Fruit fly (Drosophila melanogaster) whole organism, prepupa: ENCODE data around the gene Enoph.

Experiments used
- Blimp-1 ChIP-seq: fragments of 200-800 bp; sonication (Bioruptor generic); optimal IDR thresholded peaks from 3 replicates; lab custom pipeline; 2017; ENCODE audit warnings: missing biosample characterization, missing genetic modification characterization, mild to moderate bottlenecking, moderate library complexity, missing genetic modification reagents
- CG10631 ChIP-seq: fragments of 200-800 bp; sonication (Bioruptor generic); optimal IDR thresholded peaks from 2 replicates; lab custom pipeline; 2016; ENCODE audit warnings: missing biosample characterization, missing genetic modification characterization
- CG11294 ChIP-seq: fragments of 200-800 bp; sonication (Bioruptor generic); IDR thresholded peaks from 2 replicates; pipeline ENCODE4 v1.3.6; 2022; ENCODE audit warnings: missing biosample characterization, missing genetic modification characterization
- CG11762 ChIP-seq: fragments of 200-800 bp; sonication (Bioruptor generic); optimal IDR thresholded peaks from 3 replicates; lab custom pipeline; 2016; ENCODE audit warnings: missing biosample characterization, missing genetic modification characterization; ENCODE audit not compliant: insufficient read depth
- CG11902 ChIP-seq: fragments of 200-800 bp; sonication (Bioruptor generic); optimal IDR thresholded peaks from 3 replicates; lab custom pipeline; 2016; ENCODE audit warnings: missing biosample characterization, missing genetic modification characterization
- CG15336 ChIP-seq: fragments of 200-800 bp; sonication (Bioruptor generic); IDR thresholded peaks from 2 replicates; pipeline ENCODE4 v1.3.6; 2022; ENCODE audit warnings: missing biosample characterization, missing genetic modification characterization
- CG16779 ChIP-seq: fragments of 200-800 bp; sonication (Bioruptor generic); optimal IDR thresholded peaks from 3 replicates; lab custom pipeline; 2017; ENCODE audit warnings: missing biosample characterization, mild to moderate bottlenecking, missing genetic modification characterization
- CG3032 ChIP-seq: fragments of 200-800 bp; optimal IDR thresholded peaks from 2 replicates; lab custom pipeline; 2019; ENCODE audit warnings: missing biosample characterization, mild to moderate bottlenecking, missing genetic modification characterization, moderate library complexity
- CG31627 ChIP-seq: fragments of 200-800 bp; sonication (Bioruptor generic); optimal IDR thresholded peaks from 3 replicates; lab custom pipeline; 2016; ENCODE audit warnings: missing biosample characterization, missing genetic modification characterization
- CG32006 ChIP-seq: fragments of 200-800 bp; sonication (Bioruptor generic); optimal IDR thresholded peaks from 3 replicates; lab custom pipeline; 2017; ENCODE audit warnings: missing biosample characterization, mild to moderate bottlenecking, missing genetic modification characterization
- CG4318 ChIP-seq: fragments of 200-800 bp; sonication (Bioruptor generic); optimal IDR thresholded peaks from 3 replicates; lab custom pipeline; 2017; ENCODE audit warnings: missing biosample characterization, mild to moderate bottlenecking, missing genetic modification characterization
- CG6163 ChIP-seq: fragments of 200-800 bp; sonication (Bioruptor generic); IDR thresholded peaks from 3 replicates; pipeline ENCODE4 v1.3.6; 2022; ENCODE audit warnings: missing biosample characterization, missing genetic modification characterization
- CG6276 ChIP-seq: fragments of 200-800 bp; sonication (Bioruptor generic); optimal IDR thresholded peaks from 2 replicates; lab custom pipeline; 2017; ENCODE audit warnings: missing biosample characterization, mild to moderate bottlenecking, missing genetic modification characterization
- CG6854 ChIP-seq: fragments of 200-800 bp; sonication (Bioruptor generic); optimal IDR thresholded peaks from 2 replicates; lab custom pipeline; 2017; ENCODE audit warnings: missing biosample characterization, mild to moderate bottlenecking, missing genetic modification characterization
- CG7368 ChIP-seq: fragments of 200-800 bp; sonication (Bioruptor generic); optimal IDR thresholded peaks from 3 replicates; lab custom pipeline; 2016; ENCODE audit warnings: missing biosample characterization, missing genetic modification characterization
- CG8319 ChIP-seq: fragments of 200-800 bp; sonication (Bioruptor generic); optimal IDR thresholded peaks from 3 replicates; lab custom pipeline; 2016; ENCODE audit warnings: missing biosample characterization, missing genetic modification characterization
- CG8632 ChIP-seq: fragments of 200-800 bp; sonication (Bioruptor generic); optimal IDR thresholded peaks from 3 replicates; lab custom pipeline; 2016; ENCODE audit warnings: missing biosample characterization, missing genetic modification characterization
- Eip75B ChIP-seq: fragments of 200-800 bp; sonication (Bioruptor generic); optimal IDR thresholded peaks from 3 replicates; lab custom pipeline; 2016; ENCODE audit warnings: missing biosample characterization, missing genetic modification characterization
- Eip78C ChIP-seq: fragments of 200-800 bp; sonication (Bioruptor generic); peaks from one replicate; lab custom pipeline; 2016; ENCODE audit warnings: missing biosample characterization, missing genetic modification characterization
- Eip93F ChIP-seq: fragments of 200-800 bp; sonication (Bioruptor generic); optimal IDR thresholded peaks from 2 replicates; lab custom pipeline; 2016; ENCODE audit warnings: missing biosample characterization, mild to moderate bottlenecking, missing genetic modification characterization
- Gug ChIP-seq: fragments of 200-800 bp; sonication (Bioruptor generic); IDR thresholded peaks from 2 replicates; pipeline ENCODE4 v1.3.6; 2022; ENCODE audit warnings: missing biosample characterization, missing genetic modification characterization
- Hr38 ChIP-seq: sonication (Bioruptor generic); optimal IDR thresholded peaks from 2 replicates; lab custom pipeline; 2016; ENCODE audit warnings: missing biosample characterization, missing genetic modification characterization
- Hr4 ChIP-seq: fragments of 200-800 bp; sonication (Bioruptor generic); optimal IDR thresholded peaks from 3 replicates; lab custom pipeline; 2016; ENCODE audit warnings: missing biosample characterization, missing genetic modification characterization
- OdsH ChIP-seq: fragments of 200-800 bp; sonication (Bioruptor generic); optimal IDR thresholded peaks from 3 replicates; lab custom pipeline; 2016; ENCODE audit warnings: missing biosample characterization, missing genetic modification characterization
- Sox102F ChIP-seq: fragments of 200-800 bp; sonication (Bioruptor generic); optimal IDR thresholded peaks from 2 replicates; lab custom pipeline; 2016; ENCODE audit warnings: missing biosample characterization, mild to moderate bottlenecking, missing genetic modification characterization
- Sox14 ChIP-seq: fragments of 200-800 bp; sonication (Bioruptor generic); optimal IDR thresholded peaks from 3 replicates; lab custom pipeline; 2016; ENCODE audit warnings: missing biosample characterization, missing genetic modification characterization
- Sox15 ChIP-seq: fragments of 200-800 bp; sonication (Bioruptor generic); optimal IDR thresholded peaks from 3 replicates; lab custom pipeline; 2016; ENCODE audit warnings: missing biosample characterization, missing genetic modification characterization
- achi ChIP-seq: fragments of 200-800 bp; sonication (Bioruptor generic); optimal IDR thresholded peaks from 3 replicates; lab custom pipeline; 2016; ENCODE audit warnings: missing biosample characterization, missing genetic modification characterization
- acj6 ChIP-seq: fragments of 200-800 bp; sonication (Bioruptor generic); optimal IDR thresholded peaks from 3 replicates; lab custom pipeline; 2016; ENCODE audit warnings: missing biosample characterization, missing genetic modification characterization
- cyc ChIP-seq: fragments of 200-800 bp; sonication (Bioruptor generic); optimal IDR thresholded peaks from 3 replicates; lab custom pipeline; 2016; ENCODE audit warnings: missing biosample characterization, missing genetic modification characterization
- fd59A ChIP-seq: fragments of 200-800 bp; sonication (Bioruptor generic); optimal IDR thresholded peaks from 2 replicates; lab custom pipeline; 2017; ENCODE audit warnings: missing biosample characterization, mild to moderate bottlenecking, missing genetic modification characterization, missing genetic modification reagents
- fkh ChIP-seq: fragments of 200-800 bp; sonication (Bioruptor generic); optimal IDR thresholded peaks from 3 replicates; lab custom pipeline; 2017; ENCODE audit warnings: missing biosample characterization, mild to moderate bottlenecking, missing genetic modification characterization, moderate library complexity
- lz ChIP-seq: fragments of 200-800 bp; sonication (Bioruptor generic); optimal IDR thresholded peaks from 3 replicates; lab custom pipeline; 2016; ENCODE audit warnings: missing biosample characterization, missing genetic modification characterization
- salr ChIP-seq, 2 experiments: fragments of 200-800 bp; sonication (Bioruptor generic); optimal IDR thresholded peaks; 3 replicates each; lab custom pipeline; 2016 to 2018; ENCODE audit warnings: missing biosample characterization in 2 of 2, missing genetic modification characterization in 2 of 2, mild to moderate bottlenecking in 1 of 2
- spab ChIP-seq: fragments of 200-800 bp; sonication (Bioruptor generic); optimal IDR thresholded peaks from 2 replicates; lab custom pipeline; 2017; ENCODE audit warnings: missing biosample characterization, mild to moderate bottlenecking, missing genetic modification characterization, missing genetic modification reagents
- ss ChIP-seq, 2 experiments: fragments of 200-800 bp; sonication (Bioruptor generic); optimal IDR thresholded peaks; 2 replicates in 1 of 2; 3 replicates in 1 of 2; lab custom pipeline; 2017 to 2018; ENCODE audit warnings: mild to moderate bottlenecking in 2 of 2, missing biosample characterization in 2 of 2, missing genetic modification characterization in 2 of 2, moderate library complexity in 1 of 2
- svp ChIP-seq: fragments of 200-800 bp; sonication (Bioruptor generic); peaks from one replicate; lab custom pipeline; 2016; ENCODE audit warnings: missing biosample characterization, missing genetic modification characterization
- topi ChIP-seq: fragments of 200-800 bp; sonication (Bioruptor generic); optimal IDR thresholded peaks from 3 replicates; lab custom pipeline; 2016; ENCODE audit warnings: missing biosample characterization, missing genetic modification characterization
- vri ChIP-seq: fragments of 200-800 bp; sonication (Bioruptor generic); optimal IDR thresholded peaks from 3 replicates; lab custom pipeline; 2016; ENCODE audit warnings: missing biosample characterization, mild to moderate bottlenecking, missing genetic modification characterization

Gene Enoph

DNA sequence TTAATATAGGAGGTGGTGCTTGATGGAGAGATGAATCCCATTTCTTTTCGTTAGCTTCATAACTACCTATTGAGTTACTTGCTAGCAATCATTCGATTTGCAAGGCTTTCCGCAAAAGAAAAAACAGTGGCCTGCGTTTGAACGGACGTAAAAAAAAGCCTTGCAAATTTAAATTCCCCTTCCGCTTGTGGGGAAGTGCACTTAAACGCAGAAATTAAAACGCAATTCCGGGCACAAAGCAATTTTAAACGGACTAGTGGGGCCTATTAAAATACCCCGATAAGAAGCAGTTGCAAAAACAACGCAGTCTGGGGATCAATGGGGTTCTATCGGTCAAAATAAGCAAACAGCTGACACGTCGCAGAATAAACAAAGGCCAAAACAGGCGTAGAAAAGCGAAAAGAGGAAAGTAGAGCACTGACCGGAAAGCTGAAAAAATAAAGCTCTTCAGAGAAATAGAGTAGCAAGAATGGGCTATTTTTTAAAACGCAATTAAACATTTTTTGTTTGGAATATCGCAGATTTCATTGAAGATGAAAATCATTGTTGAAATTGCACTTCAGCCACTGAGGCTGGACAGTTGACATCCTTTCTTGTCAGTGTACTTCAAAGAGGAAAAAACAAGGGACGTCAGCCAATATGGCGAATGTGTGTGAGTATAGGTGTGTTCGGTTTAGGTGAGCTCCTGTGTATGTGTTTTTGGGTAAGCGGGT, 5.8 kb downstream of the Enoph start (continued):
- TF ChIP-seq Blimp-1 (GFP tag; lab: Kevin White, UChicago), result no peak
- TF ChIP-seq ss (GFP tag; optimal IDR thresholded peaks at IDR 0.05; lab: Kevin White, UChicago), result peak in 1 of 2 experiments; percentile 58
- peak; percentile 60 for TF ChIP-seq achi
- peak; percentile 24 for TF ChIP-seq spab
- peak; percentile 68 for TF ChIP-seq CG10631 (GFP tag; lab: Kevin White, UChicago)
- TF ChIP-seq CG6163 (GFP tag; lab: Robert Waterston, UW), result peak; percentile 82
- peak; percentile 38 for TF ChIP-seq CG6276
- peak; percentile 76 for TF ChIP-seq Hr4 (GFP tag; lab: Kevin White, UChicago)
- TF ChIP-seq CG31627 (GFP tag; lab: Kevin White, UChicago), result peak; percentile 66
- TF ChIP-seq CG15336, result peak; percentile 63
- TF ChIP-seq fkh, result no peak
- peak; percentile 54 for TF ChIP-seq CG8319 (GFP tag; lab: Kevin White, UChicago)
- peak; percentile 69 for TF ChIP-seq CG4318
- TF ChIP-seq Gug (GFP tag; lab: Robert Waterston, UW), result peak; percentile 52
- TF ChIP-seq CG11294 (GFP tag; lab: Robert Waterston, UW), result no peak
- peak; percentile 74 for TF ChIP-seq OdsH (GFP tag; lab: Kevin White, UChicago)
- TF ChIP-seq Sox14, result peak; percentile 47
- TF ChIP-seq cyc (GFP tag; lab: Kevin White, UChicago), result peak; percentile 66
- TF ChIP-seq Eip75B, result peak; percentile 62
- peak; percentile 35 for TF ChIP-seq CG11762 (GFP tag; lab: Kevin White, UChicago)
- TF ChIP-seq Sox102F (GFP tag; lab: Kevin White, UChicago), result peak; percentile 57
- peak; percentile 73 for TF ChIP-seq acj6 (GFP tag; lab: Kevin White, UChicago)
- peak; percentile 61 for TF ChIP-seq topi (GFP tag; lab: Kevin White, UChicago)
- TF ChIP-seq vri, result peak; percentile 54
- peak; percentile 24 for TF ChIP-seq CG11902
- peak; percentile 48 for TF ChIP-seq lz (GFP tag; lab: Kevin White, UChicago)

DNA sequence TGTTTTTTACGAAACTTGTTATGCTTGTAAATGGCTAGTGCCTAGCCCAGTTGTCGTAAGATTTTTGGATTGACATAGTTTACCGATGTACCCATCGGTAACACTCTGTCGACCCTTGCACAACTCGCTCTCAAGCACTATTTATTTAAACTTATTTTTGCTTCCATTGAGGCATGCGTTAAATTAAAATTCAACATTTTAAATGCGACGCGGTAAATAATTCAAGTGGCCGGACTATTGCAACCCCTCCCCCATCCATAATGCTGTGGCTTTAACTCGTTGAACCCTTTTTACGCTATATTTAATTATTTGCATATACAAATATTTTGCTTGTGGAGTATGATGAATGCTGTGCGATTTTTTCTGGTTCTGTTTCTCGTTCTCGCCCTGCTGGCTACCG, 7.2 kb downstream of the Enoph start:
- TF ChIP-seq achi (no peak), CG3032 (peak; percentile 6), Eip78C (GFP tag; lab: Kevin White, UChicago) (peak; percentile 61)

DNA sequence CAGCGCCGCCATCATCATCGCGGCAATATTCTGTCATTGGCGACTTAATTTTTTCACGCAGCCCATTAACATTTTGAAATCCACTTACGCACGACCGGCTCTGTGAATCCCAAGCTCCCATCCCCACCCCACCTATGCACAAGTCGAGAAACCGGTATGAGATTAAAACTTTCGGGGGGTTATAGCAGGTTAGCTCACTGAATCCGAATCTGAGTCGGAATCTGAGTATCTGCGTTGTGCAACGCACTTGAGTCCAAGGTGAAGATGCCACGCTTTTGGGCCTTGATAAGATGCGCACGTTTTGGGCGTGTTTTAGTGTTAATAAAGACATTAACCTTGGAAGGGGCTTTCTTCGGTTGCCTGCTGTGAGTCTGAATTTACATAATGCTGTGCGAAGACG, 9.5 kb downstream of the Enoph start:
- TF ChIP-seq CG6854 (GFP tag; lab: Kevin White, UChicago), result peak; percentile 20
- peak; percentile 86 for TF ChIP-seq svp (GFP tag; lab: Kevin White, UChicago)
- no peak for TF ChIP-seq Sox14
- TF ChIP-seq Eip93F, result no peak
- TF ChIP-seq CG32006 (GFP tag; lab: Kevin White, UChicago), result no peak
- TF ChIP-seq CG6163 (GFP tag; lab: Robert Waterston, UW), result no peak
- TF ChIP-seq CG4318, result no peak
- TF ChIP-seq Hr38 (GFP tag; lab: Kevin White, UChicago), result no peak
- TF ChIP-seq CG8632 (GFP tag; lab: Kevin White, UChicago), result no peak
- TF ChIP-seq CG16779, result no peak
- TF ChIP-seq fd59A (GFP tag; lab: Kevin White, UChicago), result no peak
- no peak for TF ChIP-seq topi (GFP tag; lab: Kevin White, UChicago)
- no peak for TF ChIP-seq ss (GFP tag; optimal IDR thresholded peaks at IDR 0.05; lab: Kevin White, UChicago)
- TF ChIP-seq Eip78C (GFP tag; lab: Kevin White, UChicago), result peak; percentile 25
- no peak for TF ChIP-seq Eip75B
- no peak for TF ChIP-seq CG7368 (GFP tag; lab: Kevin White, UChicago)
- no peak for TF ChIP-seq CG31627 (GFP tag; lab: Kevin White, UChicago)
- peak; percentile 43 for TF ChIP-seq vri
- TF ChIP-seq lz (GFP tag; lab: Kevin White, UChicago), result no peak
- TF ChIP-seq salr (GFP tag; optimal IDR thresholded peaks at IDR 0.05; lab: Kevin White, UChicago), result no peak
- TF ChIP-seq Sox102F (GFP tag; lab: Kevin White, UChicago), result no peak
- TF ChIP-seq Blimp-1 (GFP tag; lab: Kevin White, UChicago), result no peak
- no peak for TF ChIP-seq Sox15 (GFP tag; lab: Kevin White, UChicago)
